Fruit fly (Drosophila melanogaster) whole organism, embryonic: ENCODE measurements around the gene CycE.
A peak's percentile ranks its signal among the peaks of the same experiment; 100 is the strongest.

Experiments
- CG10209 ChIP-seq: fragments of 200-800 bp; sonication (Bioruptor generic); optimal IDR thresholded peaks from 3 replicates; lab custom pipeline; 2017; ENCODE audit warnings: missing biosample characterization, mild to moderate bottlenecking, missing genetic modification characterization, missing genetic modification reagents
- CG10462 ChIP-seq: fragments of 200-800 bp; sonication (Bioruptor generic); optimal IDR thresholded peaks from 2 replicates; lab custom pipeline; 2016; ENCODE audit warnings: missing biosample characterization, missing genetic modification characterization
- CG10979 ChIP-seq: fragments of 200-800 bp; sonication (Bioruptor generic); optimal IDR thresholded peaks from 2 replicates; lab custom pipeline; 2018; ENCODE audit warnings: missing biosample characterization, mild to moderate bottlenecking, missing genetic modification characterization, moderate library complexity
- CG11247 ChIP-seq: fragments of 200-800 bp; sonication (Bioruptor generic); IDR thresholded peaks from 2 replicates; pipeline ENCODE4 v1.3.6; 2022; ENCODE audit warnings: missing biosample characterization, missing genetic modification characterization
- CG12659 ChIP-seq: fragments of 200-800 bp; sonication (Bioruptor generic); optimal IDR thresholded peaks from 3 replicates; lab custom pipeline; 2017; ENCODE audit warnings: mild to moderate bottlenecking, missing biosample characterization, missing genetic modification reagents, missing genetic modification characterization
- CG14860 ChIP-seq: fragments of 200-800 bp; sonication (Bioruptor generic); IDR thresholded peaks from 3 replicates; pipeline ENCODE4 v1.3.6; 2022; ENCODE audit warnings: missing biosample characterization, missing genetic modification characterization; ENCODE audit not compliant: partially characterized antibody
- CG1603 ChIP-seq: fragments of 200-800 bp; sonication (Bioruptor generic); optimal IDR thresholded peaks from 2 replicates; lab custom pipeline; 2019; ENCODE audit warnings: missing biosample characterization, mild to moderate bottlenecking, missing genetic modification characterization, moderate library complexity
- CG16863 ChIP-seq: fragments of 200-800 bp; sonication (Bioruptor generic); optimal IDR thresholded peaks from 3 replicates; lab custom pipeline; 2016; ENCODE audit warnings: missing biosample characterization, missing genetic modification characterization
- CG1832 ChIP-seq: fragments of 200-800 bp; sonication (Bioruptor generic); optimal IDR thresholded peaks from 2 replicates; lab custom pipeline; 2017; ENCODE audit warnings: missing biosample characterization, mild to moderate bottlenecking, missing genetic modification characterization, inconsistent platforms
- CG43689 ChIP-seq: fragments of 200-800 bp; sonication (Bioruptor generic); IDR thresholded peaks from 2 replicates; pipeline ENCODE4 v1.3.6; 2022; ENCODE audit warnings: missing biosample characterization, missing genetic modification characterization
- CG4820 ChIP-seq: fragments of 200-800 bp; sonication (Bioruptor generic); optimal IDR thresholded peaks from 3 replicates; lab custom pipeline; 2016; ENCODE audit warnings: missing biosample characterization, missing genetic modification characterization
- CG6791 ChIP-seq: fragments of 200-800 bp; sonication (Bioruptor generic); IDR thresholded peaks from 3 replicates; pipeline ENCODE4 v1.3.6; 2022; ENCODE audit warnings: missing biosample characterization, missing genetic modification characterization; ENCODE audit not compliant: partially characterized antibody
- CG7963 ChIP-seq: fragments of 200-800 bp; sonication (Bioruptor generic); IDR thresholded peaks from 3 replicates; pipeline ENCODE4 v1.3.6; 2022; ENCODE audit warnings: missing biosample characterization, missing genetic modification characterization; ENCODE audit not compliant: partially characterized antibody
- CG8478 ChIP-seq: fragments of >200 bp; optimal IDR thresholded peaks from 2 replicates; lab custom pipeline; 2018
- CG8924 ChIP-seq: fragments of 200-800 bp; optimal IDR thresholded peaks from 3 replicates; lab custom pipeline; 2019; ENCODE audit warnings: missing biosample characterization, mild to moderate bottlenecking, missing genetic modification characterization, moderate library complexity
- Elba2 ChIP-seq: fragments of 200-800 bp; sonication (Bioruptor generic); optimal IDR thresholded peaks from 3 replicates; lab custom pipeline; 2016; ENCODE audit warnings: missing biosample characterization, missing genetic modification characterization
- Ets65A ChIP-seq: fragments of 200-800 bp; sonication (Bioruptor generic); peaks from one replicate; lab custom pipeline; 2016; ENCODE audit warnings: missing biosample characterization, missing genetic modification characterization
- Hsf ChIP-seq: fragments of 200-800 bp; sonication (Bioruptor generic); optimal IDR thresholded peaks from 3 replicates; lab custom pipeline; 2016; ENCODE audit warnings: missing biosample characterization, missing genetic modification characterization
- Max ChIP-seq: fragments of 200-800 bp; sonication (Bioruptor generic); optimal IDR thresholded peaks from 2 replicates; lab custom pipeline; 2016; ENCODE audit warnings: missing biosample characterization, mild to moderate bottlenecking, missing genetic modification characterization
- Myb ChIP-seq: fragments of 200-800 bp; sonication (Bioruptor generic); optimal IDR thresholded peaks from 2 replicates; lab custom pipeline; 2016; ENCODE audit warnings: missing biosample characterization, missing genetic modification characterization
- Sox100B ChIP-seq: fragments of 200-800 bp; sonication (Bioruptor generic); optimal IDR thresholded peaks from 3 replicates; lab custom pipeline; 2018; ENCODE audit warnings: missing biosample characterization, mild to moderate bottlenecking, missing genetic modification characterization
- Trl ChIP-seq, 3 experiments: fragments of >200 bp in 2 of 3; fragments of 200-800 bp in 1 of 3; sonication (Bioruptor generic) in 1 of 3; optimal IDR thresholded peaks; 2 replicates in 1 of 3; 3 replicates in 2 of 3; lab custom pipeline; 2016 to 2017; ENCODE audit warnings: missing biosample characterization in 1 of 3, missing genetic modification characterization in 1 of 3
- ac ChIP-seq: fragments of 200-800 bp; sonication (Bioruptor generic); optimal IDR thresholded peaks from 3 replicates; lab custom pipeline; 2017; ENCODE audit warnings: missing biosample characterization, mild to moderate bottlenecking, missing genetic modification characterization
- bbx ChIP-seq: fragments of 200-800 bp; sonication (Bioruptor generic); IDR thresholded peaks from 2 replicates; pipeline ENCODE4 v1.3.6; 2022; ENCODE audit warnings: missing biosample characterization, missing genetic modification characterization; ENCODE audit not compliant: partially characterized antibody
- cad ChIP-seq: fragments of >200 bp; optimal IDR thresholded peaks from 2 replicates; lab custom pipeline; 2017; ENCODE audit warnings: missing biosample characterization, missing genetic modification characterization
- cg ChIP-seq: fragments of 200-800 bp; sonication (Bioruptor generic); optimal IDR thresholded peaks from 3 replicates; lab custom pipeline; 2019; ENCODE audit warnings: missing biosample characterization, mild to moderate bottlenecking, missing genetic modification characterization, moderate library complexity
- chif ChIP-seq, 2 experiments: fragments of 200-800 bp; sonication (Bioruptor generic); optimal IDR thresholded peaks; 3 replicates each; lab custom pipeline; 2016; ENCODE audit warnings: missing biosample characterization in 2 of 2, missing genetic modification characterization in 2 of 2
- chinmo ChIP-seq: fragments of 200-800 bp; sonication (Bioruptor generic); IDR thresholded peaks from 4 replicates; pipeline ENCODE4 v1.3.6; 2022; ENCODE audit warnings: missing biosample characterization, missing genetic modification characterization; ENCODE audit not compliant: partially characterized antibody
- eve ChIP-seq, 2 experiments: fragments of >200 bp; optimal IDR thresholded peaks; 2 replicates each; lab custom pipeline; 2017; ENCODE audit warnings: missing biosample characterization in 2 of 2, missing genetic modification characterization in 2 of 2
- fd64A ChIP-seq: fragments of 200-800 bp; sonication (Bioruptor generic); optimal IDR thresholded peaks from 3 replicates; lab custom pipeline; 2018; ENCODE audit warnings: missing biosample characterization, mild to moderate bottlenecking, missing genetic modification characterization
- gfzf ChIP-seq: fragments of 200-800 bp; sonication (Bioruptor generic); optimal IDR thresholded peaks from 2 replicates; lab custom pipeline; 2016; ENCODE audit warnings: missing biosample characterization, mild to moderate bottlenecking, missing genetic modification characterization, moderate library complexity
- gsb-n ChIP-seq: fragments of 200-800 bp; sonication (Bioruptor generic); optimal IDR thresholded peaks from 3 replicates; lab custom pipeline; 2018; ENCODE audit warnings: missing biosample characterization, mild to moderate bottlenecking, missing genetic modification characterization
- h ChIP-seq: fragments of >200 bp; optimal IDR thresholded peaks from 2 replicates; lab custom pipeline; 2017
- hkb ChIP-seq, 2 experiments: fragments of 200-800 bp in 1 of 2; fragments of >200 bp in 1 of 2; sonication (Bioruptor generic) in 1 of 2; IDR thresholded peaks in 1 of 2; optimal IDR thresholded peaks in 1 of 2; 2 replicates each; pipeline versions ENCODE4 v1.3.6 to Lab custom; 2017 to 2022; ENCODE audit warnings: missing biosample characterization in 1 of 2, missing genetic modification characterization in 1 of 2
- jumu ChIP-seq: fragments of 200-800 bp; sonication (Bioruptor generic); optimal IDR thresholded peaks from 3 replicates; lab custom pipeline; 2016; ENCODE audit warnings: missing biosample characterization, missing genetic modification characterization
- kah ChIP-seq: fragments of 200-800 bp; sonication (Bioruptor generic); optimal IDR thresholded peaks from 2 replicates; lab custom pipeline; 2018; ENCODE audit warnings: missing biosample characterization, mild to moderate bottlenecking, missing genetic modification characterization
- kay ChIP-seq: fragments of 200-800 bp; sonication (Bioruptor generic); optimal IDR thresholded peaks from 2 replicates; lab custom pipeline; 2016; ENCODE audit warnings: missing biosample characterization, missing genetic modification characterization
- lbe ChIP-seq: fragments of 200-800 bp; sonication (Bioruptor generic); optimal IDR thresholded peaks from 2 replicates; lab custom pipeline; 2016; ENCODE audit warnings: missing biosample characterization, mild to moderate bottlenecking, missing genetic modification characterization
- lola ChIP-seq, 3 experiments: fragments of >200 bp in 2 of 3; fragments of 200-800 bp in 1 of 3; sonication (Bioruptor generic) in 1 of 3; optimal IDR thresholded peaks; 2 replicates each; lab custom pipeline; 2017 to 2019; ENCODE audit warnings: missing biosample characterization in 3 of 3, missing genetic modification characterization in 3 of 3, mild to moderate bottlenecking in 1 of 3, moderate library complexity in 1 of 3
- luna ChIP-seq: fragments of 200-800 bp; sonication (Bioruptor generic); optimal IDR thresholded peaks from 2 replicates; lab custom pipeline; 2016; ENCODE audit warnings: missing biosample characterization, missing genetic modification characterization
- nmo ChIP-seq: fragments of 200-800 bp; sonication (Bioruptor generic); optimal IDR thresholded peaks from 2 replicates; lab custom pipeline; 2018; ENCODE audit warnings: missing biosample characterization, mild to moderate bottlenecking, missing genetic modification characterization, moderate library complexity
- pan ChIP-seq, 4 experiments: fragments of >200 bp in 3 of 4; fragments of 200-800 bp in 1 of 4; sonication (Bioruptor generic) in 1 of 4; optimal IDR thresholded peaks in 3 of 4; IDR thresholded peaks in 1 of 4; 2 replicates each; pipeline versions ENCODE4 v1.3.6 to Lab custom; 2017 to 2022; ENCODE audit warnings: missing biosample characterization in 2 of 4, missing genetic modification characterization in 2 of 4, mixed read lengths in 1 of 4
- sens ChIP-seq: fragments of 200-800 bp; sonication (Bioruptor generic); peaks from one replicate; lab custom pipeline; 2016; ENCODE audit warnings: missing biosample characterization, missing genetic modification characterization
- sug ChIP-seq: fragments of 200-800 bp; optimal IDR thresholded peaks from 2 replicates; lab custom pipeline; 2019; ENCODE audit warnings: missing biosample characterization, mild to moderate bottlenecking, missing genetic modification characterization, moderate library complexity
- tll ChIP-seq, 2 experiments: fragments of 200-800 bp in 1 of 2; fragments of >200 bp in 1 of 2; sonication (Bioruptor generic) in 1 of 2; optimal IDR thresholded peaks; 2 replicates each; lab custom pipeline; 2017 to 2019; ENCODE audit warnings: missing biosample characterization in 2 of 2, missing genetic modification characterization in 2 of 2, mild to moderate bottlenecking in 1 of 2, moderate library complexity in 1 of 2
- yki ChIP-seq: fragments of >200 bp; optimal IDR thresholded peaks from 3 replicates; lab custom pipeline; 2018
- zen2 ChIP-seq: fragments of 200-800 bp; sonication (Bioruptor generic); IDR thresholded peaks from 3 replicates; pipeline ENCODE4 v1.3.6; 2022; ENCODE audit warnings: missing biosample characterization, missing genetic modification characterization; ENCODE audit not compliant: partially characterized antibody
- zfh1 ChIP-seq: fragments of 200-800 bp; sonication (Bioruptor generic); IDR thresholded peaks from 3 replicates; pipeline ENCODE4 v1.3.6; 2022; ENCODE audit warnings: missing biosample characterization, missing genetic modification characterization

Gene CycE

dm6 chr2L:15745036-15745854 is 2.7 kb downstream of the CycE start (continued):
- TF ChIP-seq lola (GFP tag; optimal IDR thresholded peaks at IDR 0.05; lab: Kevin White, UChicago) (no peak), yki (peak; percentile 20), kah (GFP tag; lab: Kevin White, UChicago) (peak; percentile 34), gsb-n (tag; lab: Kevin White, UChicago) (peak; percentile 9), sug (tag; lab: Kevin White, UChicago) (no peak), hkb (optimal IDR thresholded peaks at IDR 0.05; lab: Kevin White, UChicago) (no peak), hkb (GFP tag; IDR thresholded peaks at IDR 0.05; lab: Robert Waterston, UW) (no peak), fd64A (GFP tag; lab: Kevin White, UChicago) (no peak), lbe (GFP tag; lab: Kevin White, UChicago) (peak; percentile 44), Myb (no peak), cad (GFP tag; lab: Kevin White, UChicago) (no peak), nmo (GFP tag; lab: Kevin White, UChicago) (no peak), CG4820 (GFP tag; lab: Kevin White, UChicago) (no peak), luna (no peak), chinmo (no peak), gfzf (GFP tag; lab: Kevin White, UChicago) (no peak), tll (GFP tag; optimal IDR thresholded peaks at IDR 0.05; lab: Kevin White, UChicago) (no peak), CG6791 (peak; percentile 19; the same call in 1 of the 3 replicates), Trl (optimal IDR thresholded peaks at IDR 0.05; lab: Kevin White, UChicago) (peak; percentile 82 to 91), Trl (GFP tag; optimal IDR thresholded peaks at IDR 0.05; lab: Kevin White, UChicago) (no peak), CG1832 (no peak), CG8478 (no peak), bbx (GFP tag; lab: Robert Waterston, UW) (0 out of 2 replicates have a peak, but pooled peaks have one; percentile 13), h (lab: Kevin White, UChicago) (no peak), CG16863 (GFP tag; lab: Kevin White, UChicago) (no peak), Max (GFP tag; lab: Kevin White, UChicago) (no peak), zen2 (no peak), cg (GFP tag; lab: Kevin White, UChicago) (peak; percentile 66)
- TF ChIP-seq, all 482 proteins: peak for 24

- TF ChIP-seq CG10979 (tag; lab: Kevin White, UChicago) = peak; percentile 0
- TF ChIP-seq CG1603 = peak; percentile 23
- TF ChIP-seq CG8924 (tag; lab: Kevin White, UChicago) = peak; percentile 44
- TF ChIP-seq CG14860 (GFP tag; lab: Robert Waterston, UW) = no peak
- TF ChIP-seq lbe (GFP tag; lab: Kevin White, UChicago) = peak; percentile 82
- peak; percentile 35 for TF ChIP-seq ac
- peak; percentile 45; the same call in 2 of the 3 replicates for TF ChIP-seq zfh1 (GFP tag; lab: Robert Waterston, UW)
- peak in 1 of 2 experiments; percentile 27 for TF ChIP-seq chif (GFP tag; optimal IDR thresholded peaks at IDR 0.05; lab: Kevin White, UChicago)
- TF ChIP-seq CG10462 (GFP tag; lab: Kevin White, UChicago) = no peak
- TF ChIP-seq pan (optimal IDR thresholded peaks at IDR 0.05; lab: Kevin White, UChicago) = peak in 1 of 2 experiments; percentile 69
- peak in 1 of 2 experiments; percentile 43 for TF ChIP-seq pan (GFP tag; optimal IDR thresholded peaks at IDR 0.05 in 1 of 2, IDR thresholded peaks at IDR 0.05 in 1 of 2)
- TF ChIP-seq Ets65A = peak; percentile 54
- no peak for TF ChIP-seq Sox100B (GFP tag; lab: Kevin White, UChicago)
- no peak for TF ChIP-seq CG7963 (GFP tag; lab: Robert Waterston, UW)
- no peak for TF ChIP-seq kay
- TF ChIP-seq CG10209 = no peak
- TF ChIP-seq CG12659 (GFP tag; lab: Kevin White, UChicago) = no peak
- no peak for TF ChIP-seq Hsf (GFP tag; lab: Kevin White, UChicago)
- peak in 1 of 3 experiments; percentile 57 for TF ChIP-seq lola (GFP tag; optimal IDR thresholded peaks at IDR 0.05; lab: Kevin White, UChicago)
- TF ChIP-seq jumu (GFP tag; lab: Kevin White, UChicago) = no peak
- TF ChIP-seq eve (GFP tag; optimal IDR thresholded peaks at IDR 0.05; lab: Kevin White, UChicago) = peak in 1 of 2 experiments; percentile 39
- peak; percentile 78 for TF ChIP-seq sens (GFP tag; lab: Kevin White, UChicago)
- TF ChIP-seq CG43689 (GFP tag; lab: Robert Waterston, UW) = no peak
- TF ChIP-seq Elba2 (GFP tag; lab: Kevin White, UChicago) = peak; percentile 49
- TF ChIP-seq CG11247 = no peak
Measured at dm6 chr2L:15743578-15743977, 4.4 kb downstream of the CycE start.
